Worm (Caenorhabditis elegans) whole organism, L2 larva: Measurements from ENCODE around the gene F28H7.7.

Experiments used
- C34F6.9 ChIP-seq: fragments of 150-350 bp; optimal IDR thresholded peaks from 2 replicates; lab custom pipeline; 2014; ENCODE audit warnings: missing biosample characterization, missing genetic modification characterization
- F13H6.1 ChIP-seq: sonication (generic microtip); optimal IDR thresholded peaks from 2 replicates; lab custom pipeline; 2016; ENCODE audit warnings: missing genetic modification characterization, missing compliant biosample characterization
- R02D3.7 ChIP-seq: fragments of 150-350 bp; optimal IDR thresholded peaks from 2 replicates; lab custom pipeline; 2014; ENCODE audit warnings: missing biosample characterization, missing genetic modification characterization
- Y55F3AM.14 ChIP-seq: fragments of 200-800 bp; sonication (Bioruptor generic); optimal IDR thresholded peaks from 2 replicates; lab custom pipeline; 2018; ENCODE audit warnings: mild to moderate bottlenecking, missing genetic modification characterization, missing compliant biosample characterization
- ZK546.5 ChIP-seq: sonication (generic microtip); optimal IDR thresholded peaks from 2 replicates; lab custom pipeline; 2017; ENCODE audit warnings: missing biosample characterization, missing genetic modification characterization
- alr-1 ChIP-seq: fragments of 150-350 bp; optimal IDR thresholded peaks from 2 replicates; lab custom pipeline; 2014; ENCODE audit warnings: missing biosample characterization, missing genetic modification characterization
- aly-2 ChIP-seq: fragments of 150-350 bp; optimal IDR thresholded peaks from 2 replicates; lab custom pipeline; 2014; ENCODE audit warnings: missing biosample characterization, missing genetic modification characterization
- ama-1 ChIP-seq: fragments of 150-350 bp; optimal IDR thresholded peaks from 2 replicates; lab custom pipeline; 2018; ENCODE audit warnings: inconsistent platforms
- blmp-1 ChIP-seq: sonication (generic microtip); optimal IDR thresholded peaks from 2 replicates; lab custom pipeline; 2017; ENCODE audit warnings: missing genetic modification characterization, mild to moderate bottlenecking, missing compliant biosample characterization, antibody characterized with exemption, moderate library complexity; ENCODE audit not compliant: insufficient read depth
- ceh-16 ChIP-seq: fragments of 150-350 bp; optimal IDR thresholded peaks from 2 replicates; lab custom pipeline; 2014; ENCODE audit warnings: missing biosample characterization, missing genetic modification characterization
- ceh-82 ChIP-seq: fragments of 150-350 bp; optimal IDR thresholded peaks from 2 replicates; lab custom pipeline; 2014; ENCODE audit warnings: missing biosample characterization, missing genetic modification characterization
- crh-2 ChIP-seq: sonication (generic microtip); optimal IDR thresholded peaks from 2 replicates; lab custom pipeline; 2017; ENCODE audit warnings: missing biosample characterization, missing genetic modification characterization
- dmd-4 ChIP-seq: sonication (generic microtip); optimal IDR thresholded peaks from 2 replicates; lab custom pipeline; 2017; ENCODE audit warnings: missing biosample characterization, missing genetic modification characterization
- egl-27 ChIP-seq: sonication (generic microtip); optimal IDR thresholded peaks from 3 replicates; lab custom pipeline; 2017; ENCODE audit warnings: missing biosample characterization, missing genetic modification reagents, missing genetic modification characterization
- elt-1 ChIP-seq: fragments of 150-350 bp; optimal IDR thresholded peaks from 2 replicates; lab custom pipeline; 2014; ENCODE audit warnings: missing biosample characterization, missing genetic modification characterization
- elt-3 ChIP-seq: sonication (generic microtip); optimal IDR thresholded peaks from 2 replicates; lab custom pipeline; 2017; ENCODE audit warnings: missing biosample characterization, missing genetic modification characterization
- fos-1 ChIP-seq: fragments of 150-350 bp; optimal IDR thresholded peaks from 2 replicates; lab custom pipeline; 2014; ENCODE audit warnings: missing biosample characterization, missing genetic modification characterization
- gmeb-1 ChIP-seq: fragments of 150-350 bp; optimal IDR thresholded peaks from 2 replicates; lab custom pipeline; 2014; ENCODE audit warnings: missing biosample characterization, missing genetic modification characterization
- lin-11 ChIP-seq: fragments of 150-350 bp; sonication (generic microtip); optimal IDR thresholded peaks from 2 replicates; lab custom pipeline; 2014; ENCODE audit warnings: missing biosample characterization, missing genetic modification characterization, inconsistent platforms, mixed read lengths
- lin-13 ChIP-seq: fragments of 150-350 bp; optimal IDR thresholded peaks from 2 replicates; lab custom pipeline; 2014; ENCODE audit warnings: missing biosample characterization, missing genetic modification reagents, missing genetic modification characterization
- lin-39 ChIP-seq: fragments of 150-350 bp; optimal IDR thresholded peaks from 2 replicates; lab custom pipeline; 2014; ENCODE audit warnings: missing biosample characterization, missing genetic modification reagents, missing genetic modification characterization
- lsy-2 ChIP-seq, 2 experiments: fragments of 150-350 bp in 1 of 2; sonication (generic microtip) in 1 of 2; optimal IDR thresholded peaks; 2 replicates each; lab custom pipeline; 2014 to 2017; ENCODE audit warnings: missing biosample characterization in 2 of 2, missing genetic modification characterization in 2 of 2
- mab-5 ChIP-seq: fragments of 150-350 bp; optimal IDR thresholded peaks from 2 replicates; lab custom pipeline; 2014; ENCODE audit warnings: missing biosample characterization, missing genetic modification characterization
- mdl-1 ChIP-seq, 2 experiments: fragments of 150-350 bp in 1 of 2; sonication (generic microtip) in 1 of 2; optimal IDR thresholded peaks; 2 replicates each; lab custom pipeline; 2017; ENCODE audit warnings: missing biosample characterization in 2 of 2, missing genetic modification characterization in 2 of 2
- nhr-10 ChIP-seq: sonication (generic microtip); optimal IDR thresholded peaks from 2 replicates; lab custom pipeline; 2017; ENCODE audit warnings: missing biosample characterization, missing genetic modification characterization
- nhr-12 ChIP-seq: fragments of 150-350 bp; optimal IDR thresholded peaks from 2 replicates; lab custom pipeline; 2014; ENCODE audit warnings: missing biosample characterization, missing genetic modification characterization
- nhr-129 ChIP-seq: fragments of 150-350 bp; optimal IDR thresholded peaks from 2 replicates; lab custom pipeline; 2014; ENCODE audit warnings: missing biosample characterization, missing genetic modification characterization
- nhr-21 ChIP-seq: fragments of 150-350 bp; optimal IDR thresholded peaks from 2 replicates; lab custom pipeline; 2014; ENCODE audit warnings: missing biosample characterization, missing genetic modification characterization
- nhr-23 ChIP-seq: fragments of 150-350 bp; optimal IDR thresholded peaks from 2 replicates; lab custom pipeline; 2014; ENCODE audit warnings: missing biosample characterization, missing genetic modification reagents, missing genetic modification characterization
- nhr-237 ChIP-seq: fragments of 150-350 bp; optimal IDR thresholded peaks from 2 replicates; lab custom pipeline; 2014; ENCODE audit warnings: missing biosample characterization, missing genetic modification characterization
- nhr-25 ChIP-seq: fragments of 150-350 bp; sonication (generic microtip); optimal IDR thresholded peaks from 3 replicates; lab custom pipeline; 2014; ENCODE audit warnings: missing biosample characterization, missing genetic modification characterization
- nhr-6 ChIP-seq: fragments of 150-350 bp; optimal IDR thresholded peaks from 2 replicates; lab custom pipeline; 2014; ENCODE audit warnings: missing biosample characterization, missing genetic modification characterization
- nhr-77 ChIP-seq: fragments of 150-350 bp; optimal IDR thresholded peaks from 2 replicates; lab custom pipeline; 2014; ENCODE audit warnings: missing biosample characterization, missing genetic modification characterization
- peb-1 ChIP-seq: fragments of 150-350 bp; optimal IDR thresholded peaks from 2 replicates; lab custom pipeline; 2014; ENCODE audit warnings: missing biosample characterization, missing genetic modification characterization
- sem-4 ChIP-seq: fragments of 150-350 bp; optimal IDR thresholded peaks from 2 replicates; lab custom pipeline; 2014; ENCODE audit warnings: missing biosample characterization, missing genetic modification reagents, missing genetic modification characterization
- skn-1 ChIP-seq: sonication (generic microtip); optimal IDR thresholded peaks from 2 replicates; lab custom pipeline; 2017; ENCODE audit warnings: missing biosample characterization, missing genetic modification characterization
- sma-3 ChIP-seq: sonication (generic microtip); optimal IDR thresholded peaks from 2 replicates; lab custom pipeline; 2016; ENCODE audit warnings: missing genetic modification reagents, missing genetic modification characterization, missing compliant biosample characterization
- sma-9 ChIP-seq, 2 experiments: fragments of 150-350 bp in 1 of 2; sonication (generic microtip) in 1 of 2; optimal IDR thresholded peaks; 2 replicates each; lab custom pipeline; 2014 to 2016; ENCODE audit warnings: missing genetic modification characterization in 2 of 2, mild to moderate bottlenecking in 1 of 2, missing biosample characterization in 1 of 2, missing compliant biosample characterization in 1 of 2, missing genetic modification reagents in 1 of 2, moderate library complexity in 1 of 2
- snpc-4 ChIP-seq: fragments of 150-350 bp; optimal IDR thresholded peaks from 2 replicates; lab custom pipeline; 2014; ENCODE audit warnings: missing biosample characterization, missing genetic modification characterization
- unc-55 ChIP-seq: fragments of 150-350 bp; sonication (generic microtip); optimal IDR thresholded peaks from 3 replicates; lab custom pipeline; 2014; ENCODE audit warnings: missing biosample characterization, missing genetic modification reagents, missing genetic modification characterization
- unc-62 ChIP-seq: fragments of 150-350 bp; optimal IDR thresholded peaks from 2 replicates; lab custom pipeline; 2014; ENCODE audit warnings: missing biosample characterization, missing genetic modification reagents, missing genetic modification characterization
- zag-1 ChIP-seq: fragments of 150-350 bp; optimal IDR thresholded peaks from 2 replicates; lab custom pipeline; 2014; ENCODE audit warnings: missing biosample characterization, missing genetic modification characterization
- ztf-1 ChIP-seq: fragments of 200-800 bp; sonication (Bioruptor generic); conservative IDR thresholded peaks from 2 replicates; pipeline ENCODE4 v1.3.6; 2022; ENCODE audit warnings: missing genetic modification characterization, missing compliant biosample characterization
- ztf-11 ChIP-seq: sonication (generic microtip); optimal IDR thresholded peaks from 2 replicates; lab custom pipeline; 2017; ENCODE audit warnings: missing biosample characterization, missing genetic modification characterization
- ztf-4 ChIP-seq: fragments of 150-350 bp; optimal IDR thresholded peaks from 2 replicates; lab custom pipeline; 2014; ENCODE audit warnings: missing biosample characterization, missing genetic modification characterization

The F28H7.7 gene

DNA sequence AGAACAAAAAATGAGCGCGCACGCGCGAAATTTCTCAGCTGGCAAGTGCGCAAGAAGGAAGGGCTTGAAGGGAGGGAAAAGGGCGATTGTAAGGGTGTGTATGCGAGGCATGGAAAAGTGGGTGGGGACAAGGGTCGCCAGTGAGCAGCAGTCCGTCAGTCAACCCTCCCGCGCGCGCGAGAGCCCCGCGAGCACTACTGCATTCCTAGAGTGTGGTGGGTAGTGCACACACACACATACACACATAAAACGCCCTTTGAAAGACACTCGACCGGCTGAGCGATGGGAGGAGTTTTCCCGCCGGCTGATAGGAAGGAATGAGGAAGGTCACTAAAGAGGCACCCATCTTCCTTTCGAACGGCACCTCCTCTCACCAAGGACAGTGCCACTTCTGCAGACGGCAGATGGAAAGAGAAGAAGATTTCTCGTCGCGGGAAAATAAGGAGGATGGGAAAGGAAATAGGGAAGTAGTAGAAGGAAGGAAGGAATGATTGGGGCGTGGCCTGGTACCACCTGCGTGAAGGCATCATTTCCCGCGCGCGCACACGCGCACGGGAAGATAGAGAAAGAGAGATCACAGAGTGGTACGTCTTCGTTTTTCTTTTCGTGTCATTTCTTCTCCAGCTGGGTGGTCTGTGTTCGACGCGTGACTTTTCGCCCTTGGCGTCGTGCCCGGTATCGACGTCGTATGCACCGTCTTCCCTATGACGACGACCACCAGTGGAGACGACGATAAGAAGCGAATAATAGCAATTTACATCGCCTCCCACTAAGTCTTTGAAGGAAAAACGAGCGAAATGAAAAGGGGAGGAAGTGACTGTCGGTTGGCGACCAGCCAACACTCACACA lies 36.9 kb downstream of the F28H7.7 start (continued):
- no peak for TF ChIP-seq lin-39 (tag; lab: Kevin White, UChicago)
- no peak for TF ChIP-seq elt-3
- TF ChIP-seq snpc-4 = no peak
- TF ChIP-seq dmd-4 (tag; lab: Kevin White, UChicago) = no peak
- peak; percentile 75 to 77 for TF ChIP-seq mdl-1 (tag; optimal IDR thresholded peaks at IDR 0.05; lab: Kevin White, UChicago)
- TF ChIP-seq egl-27 = peak; percentile 33
- no peak for TF ChIP-seq lin-13 (GFP tag; lab: Kevin White, UChicago)
- TF ChIP-seq unc-62 (GFP tag; lab: Kevin White, UChicago) = no peak
- no peak for TF ChIP-seq ztf-11 (tag; lab: Kevin White, UChicago)
- no peak for TF ChIP-seq ztf-4
- TF ChIP-seq sma-9 (GFP tag; optimal IDR thresholded peaks at IDR 0.05; lab: Kevin White, UChicago) = peak; percentile 97
- peak; percentile 28 for TF ChIP-seq sma-9 (tag; optimal IDR thresholded peaks at IDR 0.05; lab: Kevin White, UChicago)
- TF ChIP-seq zag-1 (tag; lab: Kevin White, UChicago) = no peak
- TF ChIP-seq nhr-21 (tag; lab: Kevin White, UChicago) = peak; percentile 96
- TF ChIP-seq, all 48 proteins: peak for 18

DNA sequence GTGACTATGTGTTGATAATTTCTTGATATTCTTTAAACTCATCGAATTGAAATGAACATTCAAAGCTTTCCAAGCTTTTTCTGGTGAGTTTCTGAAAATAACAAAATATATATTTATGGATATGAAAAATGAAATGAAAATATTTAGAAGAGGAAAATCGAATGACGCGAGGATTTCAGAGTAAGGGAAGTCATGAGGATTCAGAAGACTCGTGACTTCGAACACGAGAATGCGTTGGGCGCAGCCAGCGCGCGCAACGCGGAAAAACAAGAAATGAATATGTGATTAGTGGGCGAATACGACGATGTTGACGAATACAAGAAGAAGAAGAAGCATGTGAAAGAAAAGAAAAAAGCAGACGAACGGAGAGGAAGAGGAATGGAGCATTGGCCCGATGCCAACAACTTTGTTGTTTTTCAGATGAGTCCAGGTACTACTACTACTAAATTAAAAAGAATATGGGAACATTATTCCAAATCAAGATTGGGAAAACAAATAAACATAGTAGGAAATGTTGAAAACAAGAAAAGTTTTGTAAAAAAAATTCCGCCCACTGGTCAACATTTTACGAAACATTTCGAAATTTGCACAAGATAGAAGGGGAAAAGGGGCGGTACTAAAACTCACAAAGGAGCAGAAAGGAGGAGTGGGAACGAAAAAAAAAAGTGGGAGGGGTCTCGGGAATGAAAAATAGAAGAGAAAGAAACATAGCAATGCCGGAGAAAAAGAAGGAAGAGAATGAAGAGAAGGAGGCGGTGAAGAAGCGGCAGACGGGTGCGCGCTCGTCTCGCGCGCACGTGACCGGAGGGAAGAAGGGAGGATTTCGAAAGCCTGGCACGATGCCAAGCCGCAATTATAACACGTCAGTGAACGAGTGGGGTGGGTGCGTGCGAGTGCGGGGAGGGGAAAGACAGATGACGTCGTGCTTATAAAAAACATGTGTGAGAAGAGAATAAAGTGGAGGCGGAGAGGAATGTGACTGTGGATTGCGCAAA lies 38.5 kb downstream of the F28H7.7 start:
- TF ChIP-seq ceh-82 (tag; lab: Kevin White, UChicago) (peak; percentile 73), egl-27 (peak; percentile 87), nhr-12 (tag; lab: Kevin White, UChicago) (peak; percentile 16), F13H6.1 (peak; percentile 95), elt-1 (tag; lab: Kevin White, UChicago) (no peak), nhr-237 (tag; lab: Kevin White, UChicago) (no peak), zag-1 (tag; lab: Kevin White, UChicago) (peak; percentile 94), nhr-23 (tag; lab: Kevin White, UChicago) (no peak), fos-1 (tag; lab: Kevin White, UChicago) (peak; percentile 74), lin-13 (GFP tag; lab: Kevin White, UChicago) (peak; percentile 87), crh-2 (tag; lab: Kevin White, UChicago) (peak; percentile 90), nhr-6 (tag; lab: Kevin White, UChicago) (peak; percentile 85), C34F6.9 (tag; lab: Kevin White, UChicago) (peak; percentile 95), lin-39 (tag; lab: Kevin White, UChicago) (peak; percentile 17), nhr-21 (tag; lab: Kevin White, UChicago) (peak; percentile 91), unc-62 (GFP tag; lab: Kevin White, UChicago) (peak; percentile 90), nhr-129 (tag; lab: Kevin White, UChicago) (peak; percentile 89), snpc-4 (peak; percentile 95), ama-1 (lab: Kevin White, UChicago) (peak; percentile 81), unc-55 (GFP tag; lab: Kevin White, UChicago) (peak; percentile 90), mab-5 (tag; lab: Kevin White, UChicago) (peak; percentile 84), sem-4 (peak; percentile 98), nhr-25 (peak; percentile 94), R02D3.7 (tag; lab: Kevin White, UChicago) (no peak), sma-3 (GFP tag; lab: Kevin White, UChicago) (peak; percentile 49), gmeb-1 (tag; lab: Kevin White, UChicago) (peak; percentile 75), alr-1 (tag; lab: Kevin White, UChicago) (no peak), skn-1 (tag; lab: Kevin White, UChicago) (no peak), ceh-16 (tag; lab: Kevin White, UChicago) (peak; percentile 94), ztf-11 (tag; lab: Kevin White, UChicago) (peak; percentile 13), lsy-2 (tag; optimal IDR thresholded peaks at IDR 0.05; lab: Kevin White, UChicago) (peak; percentile 42 to 90), dmd-4 (tag; lab: Kevin White, UChicago) (no peak), aly-2 (tag; lab: Kevin White, UChicago) (no peak), ztf-1 (GFP tag; lab: Robert Waterston, UW) (no peak), nhr-77 (tag; lab: Kevin White, UChicago) (no peak), mdl-1 (tag; optimal IDR thresholded peaks at IDR 0.05; lab: Kevin White, UChicago) (peak; percentile 98 to 99), elt-3 (no peak), ZK546.5 (no peak), lin-11 (tag; lab: Kevin White, UChicago) (peak; percentile 90), ztf-4 (peak; percentile 95), peb-1 (tag; lab: Kevin White, UChicago) (no peak), blmp-1 (tag; lab: Kevin White, UChicago) (peak; percentile 80), nhr-10 (tag; lab: Kevin White, UChicago) (no peak), sma-9 (GFP tag; optimal IDR thresholded peaks at IDR 0.05; lab: Kevin White, UChicago) (peak; percentile 99), sma-9 (tag; optimal IDR thresholded peaks at IDR 0.05; lab: Kevin White, UChicago) (no peak), Y55F3AM.14 (GFP tag; lab: Kevin White, UChicago) (peak; percentile 100)
